Worm (Caenorhabditis elegans) whole organism, early embryonic: Measurements from ENCODE around the gene H28G03.3.

ENCODE experiments used
- B0310.2 ChIP-seq: sonication (generic microtip); optimal IDR thresholded peaks from 2 replicates; lab custom pipeline; 2016; ENCODE audit warnings: mild to moderate bottlenecking, missing genetic modification characterization, missing compliant biosample characterization
- F13C5.2 ChIP-seq: sonication (generic microtip); optimal IDR thresholded peaks from 2 replicates; lab custom pipeline; 2017; ENCODE audit warnings: mild to moderate bottlenecking, missing genetic modification characterization, inconsistent platforms, missing compliant biosample characterization
- aly-1 ChIP-seq: sonication (generic microtip); optimal IDR thresholded peaks from 2 replicates; lab custom pipeline; 2016; ENCODE audit warnings: missing genetic modification characterization, missing compliant biosample characterization
- ama-1 ChIP-seq: fragments of 150-350 bp; optimal IDR thresholded peaks from 2 replicates; lab custom pipeline; 2014
- ceh-13 ChIP-seq: fragments of 200-800 bp; sonication (Bioruptor generic); optimal IDR thresholded peaks from 2 replicates; lab custom pipeline; 2018; ENCODE audit warnings: mild to moderate bottlenecking, missing genetic modification characterization, missing compliant biosample characterization
- ceh-36 ChIP-seq: sonication (generic microtip); optimal IDR thresholded peaks from 2 replicates; lab custom pipeline; 2016; ENCODE audit warnings: missing genetic modification characterization, inconsistent platforms, missing compliant biosample characterization
- ets-7 ChIP-seq: sonication (generic microtip); optimal IDR thresholded peaks from 2 replicates; lab custom pipeline; 2016; ENCODE audit warnings: missing genotype, missing genetic modification characterization, missing compliant biosample characterization
- flt-1 ChIP-seq: fragments of 200-800 bp; sonication (Bioruptor generic); IDR thresholded peaks from 2 replicates; pipeline ENCODE4 v1.3.6; 2022; ENCODE audit warnings: missing genetic modification characterization, missing compliant biosample characterization
- hmg-4 ChIP-seq: fragments of 200-800 bp; sonication (Bioruptor generic); optimal IDR thresholded peaks from 2 replicates; lab custom pipeline; 2018; ENCODE audit warnings: mild to moderate bottlenecking, missing genetic modification characterization, missing compliant biosample characterization
- hnd-1 ChIP-seq: sonication (generic microtip); optimal IDR thresholded peaks from 2 replicates; lab custom pipeline; 2016; ENCODE audit warnings: missing genetic modification characterization, missing compliant biosample characterization
- tbx-11 ChIP-seq: fragments of 200-800 bp; sonication (Bioruptor generic); IDR thresholded peaks from 2 replicates; pipeline ENCODE4 v1.3.6; 2022; ENCODE audit warnings: missing genetic modification characterization, missing compliant biosample characterization
- tbx-37 ChIP-seq: fragments of 200-800 bp; sonication (Bioruptor generic); conservative IDR thresholded peaks from 2 replicates; pipeline ENCODE4 v1.3.6; 2022; ENCODE audit warnings: missing genetic modification reagents, missing genetic modification characterization, missing compliant biosample characterization

DNA sequence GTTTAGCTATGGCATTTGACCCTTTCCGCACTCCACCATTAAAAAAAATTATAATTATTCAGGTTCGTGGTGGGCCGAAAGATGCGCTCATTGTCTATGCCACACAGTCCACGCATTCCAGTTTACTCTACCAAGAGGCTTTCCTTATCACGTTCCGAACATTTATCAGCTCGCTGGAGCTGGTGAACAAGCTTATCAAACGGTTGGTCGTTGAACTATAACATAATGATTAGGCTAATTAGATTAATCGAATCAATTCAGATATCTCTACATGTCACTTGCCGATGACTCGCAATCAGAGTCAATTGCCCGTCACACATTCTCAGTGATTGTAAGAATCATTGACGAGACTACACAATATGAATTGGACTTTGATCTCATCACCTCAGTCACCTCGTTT, 43.2 kb upstream of the H28G03.3 start:
- TF ChIP-seq tbx-37 (GFP tag; lab: Robert Waterston, UW) = no peak
- no peak for TF ChIP-seq F13C5.2 (tag; lab: Kevin White, UChicago)
- no peak for TF ChIP-seq tbx-11 (GFP tag; lab: Robert Waterston, UW)
- TF ChIP-seq ceh-36 (tag; lab: Kevin White, UChicago) = no peak
- no peak for TF ChIP-seq flt-1 (GFP tag; lab: Robert Waterston, UW)
- TF ChIP-seq ceh-13 (GFP tag; lab: Kevin White, UChicago) = no peak
- TF ChIP-seq aly-1 (tag; lab: Kevin White, UChicago) = no peak
- no peak for TF ChIP-seq ama-1 (lab: Kevin White, UChicago)
- no peak for TF ChIP-seq ets-7
- TF ChIP-seq hnd-1 = no peak
- no peak for TF ChIP-seq B0310.2 (tag; lab: Kevin White, UChicago)
- TF ChIP-seq hmg-4 (GFP tag; lab: Kevin White, UChicago) = no peak
